Worm (Caenorhabditis elegans): ENCODE data around the gene F42G4.7.

DNA sequence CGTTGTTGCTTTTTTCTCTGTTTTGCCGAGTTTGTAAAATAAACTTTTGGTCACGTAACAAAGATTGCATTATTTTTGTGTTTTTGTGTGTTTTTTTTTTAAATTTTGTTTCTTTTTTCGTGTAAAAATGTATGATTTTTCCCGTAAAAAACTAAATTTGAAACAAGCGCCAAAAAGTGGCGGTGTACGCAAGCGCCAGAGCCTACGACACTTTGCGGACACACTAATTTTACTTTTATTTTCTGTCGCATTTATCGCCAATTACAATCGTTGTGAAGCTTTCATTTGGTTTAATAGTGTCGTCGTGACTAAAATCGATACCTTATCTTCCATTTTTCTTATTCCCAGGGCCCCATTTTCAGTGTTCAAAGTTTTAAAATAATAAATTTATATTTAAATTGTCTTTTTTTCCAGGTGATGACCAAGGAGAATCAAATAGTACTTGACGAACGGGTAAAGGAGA is 36.7 kb upstream of the F42G4.7 start, which contains the start of the genes Y81G3A.1 and gcn-2:
- TF ChIP-seq him-1 (tag; optimal IDR thresholded peaks at IDR 0.05) (no peak), dao-5 (tag; optimal IDR thresholded peaks at IDR 0.05) (no peak)

Data from whole organism, L4/young adult.